Worm (Caenorhabditis elegans) whole organism, L1 larva: ENCODE results near the gene tir-1.

Source experiments
- C34B4.2 ChIP-seq: sonication (generic microtip); optimal IDR thresholded peaks from 2 replicates; lab custom pipeline; 2017; ENCODE audit warnings: mild to moderate bottlenecking, missing genetic modification characterization, missing compliant biosample characterization
- aha-1 ChIP-seq: fragments of 150-350 bp; optimal IDR thresholded peaks from 2 replicates; lab custom pipeline; 2014; ENCODE audit warnings: missing biosample characterization, missing genetic modification characterization
- aly-2 ChIP-seq: fragments of 150-350 bp; optimal IDR thresholded peaks from 2 replicates; lab custom pipeline; 2014; ENCODE audit warnings: missing biosample characterization, missing genetic modification characterization
- ceh-63 ChIP-seq: fragments of 200-800 bp; sonication (Bioruptor generic); optimal IDR thresholded peaks from 2 replicates; lab custom pipeline; 2018; ENCODE audit warnings: mild to moderate bottlenecking, missing genetic modification characterization, missing compliant biosample characterization
- ceh-82 ChIP-seq, 3 experiments: fragments of 150-350 bp in 1 of 3; sonication (generic microtip) in 2 of 3; optimal IDR thresholded peaks; 2 replicates each; lab custom pipeline; 2014 to 2017; ENCODE audit warnings: missing biosample characterization in 3 of 3, missing genetic modification characterization in 3 of 3
- ceh-88 ChIP-seq: fragments of 200-800 bp; sonication (Bioruptor generic); IDR thresholded peaks from 2 replicates; pipeline ENCODE4 v1.3.6; 2022; ENCODE audit warnings: missing genetic modification characterization, missing compliant biosample characterization
- efl-1 ChIP-seq, 4 experiments: fragments of 150-350 bp; optimal IDR thresholded peaks in 3 of 4; peaks in 1 of 4; 1 replicate in 1 of 4; 2 replicates in 3 of 4; lab custom pipeline; 2014; ENCODE audit warnings: missing biosample characterization in 2 of 4, missing genetic modification characterization in 2 of 4, missing genetic modification reagents in 2 of 4
- efl-3 ChIP-seq: fragments of 200-800 bp; sonication (Bioruptor generic); optimal IDR thresholded peaks from 2 replicates; lab custom pipeline; 2018; ENCODE audit warnings: mild to moderate bottlenecking, missing genetic modification characterization, missing compliant biosample characterization
- egl-27 ChIP-seq, 2 experiments: fragments of 150-350 bp in 1 of 2; sonication (generic microtip); optimal IDR thresholded peaks; 3 replicates each; lab custom pipeline; 2017 to 2018; ENCODE audit warnings: missing biosample characterization in 2 of 2, missing genetic modification characterization in 2 of 2, missing genetic modification reagents in 2 of 2
- ets-5 ChIP-seq: fragments of 200-800 bp; sonication (Bioruptor generic); IDR thresholded peaks from 2 replicates; pipeline ENCODE4 v1.3.6; 2022; ENCODE audit warnings: missing genetic modification characterization, missing compliant biosample characterization
- fkh-4 ChIP-seq: sonication (generic microtip); optimal IDR thresholded peaks from 2 replicates; lab custom pipeline; 2016; ENCODE audit warnings: missing compliant biosample characterization, missing genetic modification characterization, borderline replicate concordance
- fos-1 ChIP-seq: fragments of 150-350 bp; optimal IDR thresholded peaks from 2 replicates; lab custom pipeline; 2014; ENCODE audit warnings: missing biosample characterization, missing genetic modification characterization
- grh-1 ChIP-seq: fragments of 200-800 bp; sonication (Bioruptor generic); IDR thresholded peaks from 2 replicates; pipeline ENCODE4 v1.3.6; 2022; ENCODE audit warnings: missing genetic modification reagents, missing genetic modification characterization, missing compliant biosample characterization
- hpl-2 ChIP-seq: fragments of 150-350 bp; optimal IDR thresholded peaks from 2 replicates; lab custom pipeline; 2014; ENCODE audit warnings: missing biosample characterization, missing genetic modification reagents, missing genetic modification characterization
- irx-1 ChIP-seq: sonication (generic microtip); optimal IDR thresholded peaks from 2 replicates; lab custom pipeline; 2016; ENCODE audit warnings: missing genetic modification characterization, missing compliant biosample characterization
- isw-1 ChIP-seq: fragments of 200-800 bp; sonication (Bioruptor generic); IDR thresholded peaks from 2 replicates; pipeline ENCODE4 v1.3.6; 2022; ENCODE audit warnings: missing genetic modification characterization, missing compliant biosample characterization
- lin-13 ChIP-seq: fragments of 150-350 bp; optimal IDR thresholded peaks from 2 replicates; lab custom pipeline; 2014; ENCODE audit warnings: missing biosample characterization, missing genetic modification reagents, missing genetic modification characterization
- lin-14 ChIP-seq: fragments of 200-800 bp; sonication (Bioruptor generic); optimal IDR thresholded peaks from 2 replicates; lab custom pipeline; 2018; ENCODE audit warnings: mild to moderate bottlenecking, missing genetic modification characterization, moderate library complexity, missing compliant biosample characterization
- lin-15B ChIP-seq: fragments of 150-350 bp; sonication (generic microtip); optimal IDR thresholded peaks from 3 replicates; lab custom pipeline; 2014; ENCODE audit warnings: missing biosample characterization, missing genetic modification characterization
- lin-39 ChIP-seq: fragments of 150-350 bp; optimal IDR thresholded peaks from 2 replicates; lab custom pipeline; 2014; ENCODE audit warnings: missing biosample characterization, missing genetic modification reagents, missing genetic modification characterization
- lir-3 ChIP-seq: sonication (generic microtip); optimal IDR thresholded peaks from 2 replicates; lab custom pipeline; 2016; ENCODE audit warnings: mild to moderate bottlenecking, missing genetic modification characterization, moderate library complexity, missing compliant biosample characterization; ENCODE audit not compliant: poor library complexity
- lsy-2 ChIP-seq, 2 experiments: fragments of 150-350 bp; optimal IDR thresholded peaks; 2 replicates each; lab custom pipeline; 2014; ENCODE audit warnings: missing biosample characterization in 2 of 2, missing genetic modification characterization in 2 of 2
- mab-9 ChIP-seq: fragments of 200-800 bp; sonication (Bioruptor generic); IDR thresholded peaks from 2 replicates; pipeline ENCODE4 v1.3.6; 2022; ENCODE audit warnings: missing genetic modification reagents, missing genetic modification characterization, missing compliant biosample characterization
- mdl-1 ChIP-seq, 2 experiments: fragments of 150-350 bp; optimal IDR thresholded peaks; 2 replicates each; lab custom pipeline; 2014 to 2017; ENCODE audit warnings: missing biosample characterization in 2 of 2, missing genetic modification characterization in 2 of 2, inconsistent platforms in 1 of 2
- mef-2 ChIP-seq: fragments of 150-350 bp; optimal IDR thresholded peaks from 2 replicates; lab custom pipeline; 2014; ENCODE audit warnings: missing biosample characterization, missing genetic modification characterization
- mep-1 ChIP-seq: fragments of 150-350 bp; optimal IDR thresholded peaks from 2 replicates; lab custom pipeline; 2014; ENCODE audit warnings: missing biosample characterization, missing genetic modification characterization
- nhr-11 ChIP-seq: fragments of 150-350 bp; optimal IDR thresholded peaks from 2 replicates; lab custom pipeline; 2014; ENCODE audit warnings: missing biosample characterization, missing genetic modification characterization
- nhr-237 ChIP-seq: fragments of 150-350 bp; optimal IDR thresholded peaks from 2 replicates; lab custom pipeline; 2014; ENCODE audit warnings: missing biosample characterization, missing genetic modification characterization
- nhr-47 ChIP-seq: sonication (generic microtip); optimal IDR thresholded peaks from 2 replicates; lab custom pipeline; 2016; ENCODE audit warnings: mild to moderate bottlenecking, missing genetic modification characterization, moderate library complexity, missing compliant biosample characterization
- nhr-71 ChIP-seq: sonication (generic microtip); optimal IDR thresholded peaks from 2 replicates; lab custom pipeline; 2016; ENCODE audit warnings: mild to moderate bottlenecking, missing genetic modification characterization, moderate library complexity, missing compliant biosample characterization
- nhr-76 ChIP-seq: sonication (generic microtip); optimal IDR thresholded peaks from 2 replicates; lab custom pipeline; 2017; ENCODE audit warnings: missing biosample characterization, missing genetic modification characterization
- nhr-84 ChIP-seq: sonication (generic microtip); optimal IDR thresholded peaks from 2 replicates; lab custom pipeline; 2017; ENCODE audit warnings: missing biosample characterization, missing genetic modification characterization
- nhr-85 ChIP-seq: sonication (generic microtip); peaks from one replicate; lab custom pipeline; 2016; ENCODE audit warnings: missing genetic modification characterization, inconsistent platforms, missing compliant biosample characterization
- pax-3 ChIP-seq: fragments of 200-800 bp; sonication (Bioruptor generic); optimal IDR thresholded peaks from 2 replicates; lab custom pipeline; 2018; ENCODE audit warnings: mild to moderate bottlenecking, missing genetic modification characterization, moderate library complexity, missing compliant biosample characterization
- rnt-1 ChIP-seq: sonication (generic microtip); optimal IDR thresholded peaks from 2 replicates; lab custom pipeline; 2016; ENCODE audit warnings: mild to moderate bottlenecking, missing genetic modification characterization, moderate library complexity, missing compliant biosample characterization
- skn-1 ChIP-seq: fragments of 150-350 bp; optimal IDR thresholded peaks from 2 replicates; lab custom pipeline; 2014; ENCODE audit warnings: missing biosample characterization, missing genetic modification characterization
- snpc-4 ChIP-seq: fragments of 150-350 bp; optimal IDR thresholded peaks from 2 replicates; lab custom pipeline; 2014; ENCODE audit warnings: missing biosample characterization, missing genetic modification characterization
- unc-30 ChIP-seq: sonication (generic microtip); optimal IDR thresholded peaks from 2 replicates; lab custom pipeline; 2017; ENCODE audit warnings: missing biosample characterization, missing genetic modification characterization
- unc-62 ChIP-seq: fragments of 150-350 bp; optimal IDR thresholded peaks from 2 replicates; lab custom pipeline; 2014; ENCODE audit warnings: missing biosample characterization, missing genetic modification reagents, missing genetic modification characterization
- unc-98 ChIP-seq: fragments of 200-800 bp; sonication (Bioruptor generic); IDR thresholded peaks from 2 replicates; pipeline ENCODE4 v1.3.6; 2022; ENCODE audit warnings: missing genetic modification characterization, missing compliant biosample characterization
- vab-15 ChIP-seq: sonication (generic microtip); optimal IDR thresholded peaks from 2 replicates; lab custom pipeline; 2017; ENCODE audit warnings: missing genotype, mild to moderate bottlenecking, missing genetic modification characterization, missing compliant biosample characterization
- zag-1 ChIP-seq: fragments of 150-350 bp; optimal IDR thresholded peaks from 2 replicates; lab custom pipeline; 2014; ENCODE audit warnings: missing biosample characterization, missing genetic modification characterization
- ztf-4 ChIP-seq: fragments of 150-350 bp; optimal IDR thresholded peaks from 2 replicates; lab custom pipeline; 2014; ENCODE audit warnings: missing biosample characterization, missing genetic modification characterization

tir-1 gene

DNA sequence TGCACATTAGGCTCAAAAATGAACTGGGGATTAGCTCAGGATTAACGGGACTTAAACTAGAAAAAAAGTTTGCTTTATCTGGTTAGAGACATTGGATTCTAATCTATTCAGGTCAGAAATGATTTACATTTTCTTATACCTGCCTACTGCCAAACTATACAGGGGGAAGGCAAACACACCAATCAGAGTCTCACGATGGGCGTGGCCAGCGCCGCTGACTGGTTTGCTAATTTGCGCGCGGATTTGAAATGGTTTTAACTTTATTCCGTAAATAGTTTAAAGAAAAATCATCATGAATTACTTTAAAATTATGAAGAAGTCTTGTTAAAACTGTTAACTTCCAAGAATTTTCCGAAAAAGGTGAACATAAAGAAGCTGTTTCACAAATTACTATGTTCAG lies 3.1 kb downstream of the tir-1 start:
- no peak for TF ChIP-seq aha-1 (tag; lab: Kevin White, UChicago)
- TF ChIP-seq efl-1 (optimal IDR thresholded peaks at IDR 0.05; lab: Kevin White, UChicago), result no peak
- TF ChIP-seq efl-1 (GFP tag; optimal IDR thresholded peaks at IDR 0.05 in 1 of 2; lab: Kevin White, UChicago), result peak in 1 of 2 experiments; percentile 30
- TF ChIP-seq, all 84 proteins: peak for 1

DNA sequence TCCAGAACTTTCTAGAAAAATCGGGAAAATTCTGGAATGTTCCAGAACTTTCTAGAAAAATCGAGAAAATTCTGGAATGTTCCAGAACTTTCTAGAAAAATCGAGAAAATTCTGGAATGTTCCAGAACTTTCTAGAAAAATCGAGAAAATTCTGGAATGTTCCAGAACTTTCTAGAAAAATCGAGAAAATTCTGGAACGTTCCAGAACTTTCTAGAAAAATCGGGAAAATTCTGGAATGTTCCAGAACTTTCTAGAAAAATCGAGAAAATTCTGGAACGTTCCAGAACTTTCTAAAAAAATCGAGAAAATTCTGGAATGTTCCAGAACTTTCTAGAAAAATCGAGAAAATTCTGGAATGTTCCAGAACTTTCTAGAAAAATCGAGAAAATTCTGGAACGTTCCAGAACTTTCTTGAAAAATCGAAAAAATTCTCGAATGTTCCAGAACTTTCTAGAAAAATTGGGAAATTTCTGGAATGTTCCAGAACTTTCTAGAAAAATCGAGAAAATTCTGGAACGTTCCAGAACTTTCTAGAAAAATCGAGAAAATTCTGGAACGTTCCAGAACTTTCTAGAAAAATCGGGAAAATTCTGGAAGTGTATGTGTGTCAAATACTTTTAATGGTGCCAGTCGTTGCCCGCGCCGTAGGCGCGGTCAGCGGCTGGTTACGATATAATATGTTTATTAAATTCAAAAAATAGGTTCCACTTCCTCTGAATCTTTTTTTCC lies 4.2 kb downstream of the tir-1 start:
- 0 out of 2 replicates have a peak, but pooled peaks have one; percentile 9 for TF ChIP-seq mab-9 (GFP tag; lab: Robert Waterston, UW)
- TF ChIP-seq unc-98 (GFP tag; lab: Robert Waterston, UW), result 0 out of 2 replicates have a peak, but pooled peaks have one; percentile 4

DNA sequence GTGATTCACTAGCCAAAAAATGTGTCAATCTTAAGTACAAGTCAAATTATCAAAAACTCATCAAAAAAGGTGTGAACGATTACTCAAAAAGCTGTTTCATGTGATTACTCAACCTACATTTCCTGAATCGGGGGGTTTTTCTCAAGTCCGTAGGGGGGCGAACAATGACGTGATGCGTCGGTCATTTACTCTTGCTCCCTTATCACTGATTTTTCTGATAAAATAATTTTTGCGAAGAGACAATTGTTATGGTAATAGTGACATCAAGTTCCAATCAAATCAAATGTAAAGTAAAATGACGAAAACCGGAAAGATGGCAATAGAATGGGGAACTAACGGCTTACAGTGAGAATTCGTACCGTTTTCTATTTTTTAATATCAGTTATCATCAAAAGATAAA lies 7.5 kb downstream of the tir-1 start:
- TF ChIP-seq ceh-88 (no peak), ets-5 (GFP tag; lab: Robert Waterston, UW) (no peak), nhr-84 (no peak), egl-27 (tag; optimal IDR thresholded peaks at IDR 0.05; lab: Kevin White, UChicago) (no peak), unc-30 (tag; lab: Kevin White, UChicago) (no peak), irx-1 (tag; lab: Kevin White, UChicago) (no peak), zag-1 (tag; lab: Kevin White, UChicago) (no peak)

DNA sequence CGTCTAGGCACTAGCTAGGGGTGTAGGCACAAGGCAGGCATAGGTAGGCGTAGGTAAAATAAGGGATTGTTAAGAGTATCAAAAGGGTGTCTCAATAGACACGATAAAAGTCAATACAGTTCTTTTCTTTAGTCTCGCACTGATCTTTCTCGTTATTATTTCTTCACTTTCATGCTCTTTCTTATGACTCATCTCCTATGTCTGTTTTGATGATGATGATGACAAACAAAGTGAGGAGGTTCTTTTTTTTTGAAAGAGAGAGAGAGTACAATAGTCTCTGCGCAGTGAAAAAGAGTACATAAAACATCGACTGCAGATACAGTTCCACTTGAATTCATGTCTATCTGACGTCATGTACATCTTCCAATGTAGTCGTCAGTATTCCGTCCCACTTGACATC lies 11.5 kb downstream of the tir-1 start:
- TF ChIP-seq efl-1 (optimal IDR thresholded peaks at IDR 0.05; lab: Kevin White, UChicago) (no peak), efl-1 (GFP tag; optimal IDR thresholded peaks at IDR 0.05 in 1 of 2; lab: Kevin White, UChicago) (peak in 1 of 2 experiments; percentile 78), snpc-4 (tag; lab: Kevin White, UChicago) (no peak), nhr-71 (tag; lab: Kevin White, UChicago) (no peak)

DNA sequence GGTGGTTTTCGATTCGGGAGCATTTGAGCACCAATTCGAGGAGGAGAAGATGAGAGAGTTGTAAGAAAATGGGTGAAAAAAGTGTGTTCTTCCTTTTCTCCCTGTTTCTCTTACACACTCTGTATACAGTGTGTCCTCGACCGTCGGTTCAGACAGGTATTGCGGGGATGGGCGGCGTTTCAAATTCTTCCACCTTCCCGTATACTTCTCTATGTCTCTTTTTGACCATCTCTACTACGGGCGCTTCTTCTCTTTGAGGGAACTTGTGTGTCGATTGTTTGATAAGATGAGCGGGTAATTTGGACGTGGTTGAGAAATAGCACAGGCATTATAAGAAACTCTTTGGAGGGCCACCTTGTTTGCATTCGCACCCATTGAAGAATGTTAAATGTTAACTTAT lies 13.9 kb downstream of the tir-1 start:
- TF ChIP-seq ets-5 (GFP tag; lab: Robert Waterston, UW), result no peak
- no peak for TF ChIP-seq mef-2 (tag; lab: Kevin White, UChicago)
- TF ChIP-seq mdl-1 (tag; optimal IDR thresholded peaks at IDR 0.05; lab: Kevin White, UChicago), result no peak
- TF ChIP-seq unc-98 (GFP tag; lab: Robert Waterston, UW), result no peak
- no peak for TF ChIP-seq nhr-11 (tag; lab: Kevin White, UChicago)
- TF ChIP-seq vab-15 (tag; lab: Kevin White, UChicago), result no peak
- TF ChIP-seq ceh-82 (tag; optimal IDR thresholded peaks at IDR 0.05; lab: Kevin White, UChicago), result peak in 1 of 3 experiments; percentile 12
- no peak for TF ChIP-seq efl-3 (GFP tag; lab: Kevin White, UChicago)
- TF ChIP-seq unc-62 (GFP tag; lab: Kevin White, UChicago), result no peak
- TF ChIP-seq irx-1 (tag; lab: Kevin White, UChicago), result no peak
- TF ChIP-seq skn-1 (tag; lab: Kevin White, UChicago), result no peak
- TF ChIP-seq nhr-85 (tag; lab: Kevin White, UChicago), result no peak
- TF ChIP-seq lin-15B (tag; lab: Kevin White, UChicago), result peak; percentile 57
- TF ChIP-seq fkh-4 (tag; lab: Kevin White, UChicago), result no peak
- no peak for TF ChIP-seq hpl-2 (GFP tag; lab: Kevin White, UChicago)
- no peak for TF ChIP-seq isw-1
- no peak for TF ChIP-seq grh-1
- no peak for TF ChIP-seq C34B4.2 (tag; lab: Kevin White, UChicago)
- TF ChIP-seq lir-3 (tag; lab: Kevin White, UChicago), result no peak
- no peak for TF ChIP-seq nhr-47
- no peak for TF ChIP-seq lin-13 (GFP tag; lab: Kevin White, UChicago)
- TF ChIP-seq ceh-63, result no peak
- no peak for TF ChIP-seq aha-1 (tag; lab: Kevin White, UChicago)
- no peak for TF ChIP-seq mep-1 (tag; lab: Kevin White, UChicago)
- TF ChIP-seq nhr-237 (tag; lab: Kevin White, UChicago), result no peak
- no peak for TF ChIP-seq fos-1 (tag; lab: Kevin White, UChicago)
- TF ChIP-seq ztf-4 (tag; lab: Kevin White, UChicago), result no peak
- peak; percentile 58 for TF ChIP-seq lin-14
- no peak for TF ChIP-seq pax-3
- TF ChIP-seq rnt-1, result no peak
- no peak for TF ChIP-seq aly-2 (tag; lab: Kevin White, UChicago)
- no peak for TF ChIP-seq lin-39 (tag; lab: Kevin White, UChicago)
- TF ChIP-seq nhr-76 (tag; lab: Kevin White, UChicago), result no peak
- peak in 1 of 2 experiments; percentile 35 for TF ChIP-seq lsy-2 (tag; optimal IDR thresholded peaks at IDR 0.05; lab: Kevin White, UChicago)
